Worm (Caenorhabditis elegans) whole organism, L2 larva: ENCODE data around the gene F56C3.8.

Experiments
- C34F6.9 ChIP-seq: fragments of 150-350 bp; optimal IDR thresholded peaks from 2 replicates; lab custom pipeline; 2014; ENCODE audit warnings: missing biosample characterization, missing genetic modification characterization
- R02D3.7 ChIP-seq: fragments of 150-350 bp; optimal IDR thresholded peaks from 2 replicates; lab custom pipeline; 2014; ENCODE audit warnings: missing biosample characterization, missing genetic modification characterization
- Y55F3AM.14 ChIP-seq: fragments of 200-800 bp; sonication (Bioruptor generic); optimal IDR thresholded peaks from 2 replicates; lab custom pipeline; 2018; ENCODE audit warnings: mild to moderate bottlenecking, missing genetic modification characterization, missing compliant biosample characterization
- ZK546.5 ChIP-seq: sonication (generic microtip); optimal IDR thresholded peaks from 2 replicates; lab custom pipeline; 2017; ENCODE audit warnings: missing biosample characterization, missing genetic modification characterization
- alr-1 ChIP-seq: fragments of 150-350 bp; optimal IDR thresholded peaks from 2 replicates; lab custom pipeline; 2014; ENCODE audit warnings: missing biosample characterization, missing genetic modification characterization
- aly-2 ChIP-seq: fragments of 150-350 bp; optimal IDR thresholded peaks from 2 replicates; lab custom pipeline; 2014; ENCODE audit warnings: missing biosample characterization, missing genetic modification characterization
- ama-1 ChIP-seq: fragments of 150-350 bp; optimal IDR thresholded peaks from 2 replicates; lab custom pipeline; 2018; ENCODE audit warnings: inconsistent platforms
- ceh-16 ChIP-seq: fragments of 150-350 bp; optimal IDR thresholded peaks from 2 replicates; lab custom pipeline; 2014; ENCODE audit warnings: missing biosample characterization, missing genetic modification characterization
- dmd-4 ChIP-seq: sonication (generic microtip); optimal IDR thresholded peaks from 2 replicates; lab custom pipeline; 2017; ENCODE audit warnings: missing biosample characterization, missing genetic modification characterization
- egl-27 ChIP-seq: sonication (generic microtip); optimal IDR thresholded peaks from 3 replicates; lab custom pipeline; 2017; ENCODE audit warnings: missing biosample characterization, missing genetic modification reagents, missing genetic modification characterization
- elt-1 ChIP-seq: fragments of 150-350 bp; optimal IDR thresholded peaks from 2 replicates; lab custom pipeline; 2014; ENCODE audit warnings: missing biosample characterization, missing genetic modification characterization
- elt-3 ChIP-seq: sonication (generic microtip); optimal IDR thresholded peaks from 2 replicates; lab custom pipeline; 2017; ENCODE audit warnings: missing biosample characterization, missing genetic modification characterization
- fos-1 ChIP-seq: fragments of 150-350 bp; optimal IDR thresholded peaks from 2 replicates; lab custom pipeline; 2014; ENCODE audit warnings: missing biosample characterization, missing genetic modification characterization
- gmeb-1 ChIP-seq: fragments of 150-350 bp; optimal IDR thresholded peaks from 2 replicates; lab custom pipeline; 2014; ENCODE audit warnings: missing biosample characterization, missing genetic modification characterization
- lin-13 ChIP-seq: fragments of 150-350 bp; optimal IDR thresholded peaks from 2 replicates; lab custom pipeline; 2014; ENCODE audit warnings: missing biosample characterization, missing genetic modification reagents, missing genetic modification characterization
- lin-39 ChIP-seq: fragments of 150-350 bp; optimal IDR thresholded peaks from 2 replicates; lab custom pipeline; 2014; ENCODE audit warnings: missing biosample characterization, missing genetic modification reagents, missing genetic modification characterization
- lsy-2 ChIP-seq, 2 experiments: fragments of 150-350 bp in 1 of 2; sonication (generic microtip) in 1 of 2; optimal IDR thresholded peaks; 2 replicates each; lab custom pipeline; 2014 to 2017; ENCODE audit warnings: missing biosample characterization in 2 of 2, missing genetic modification characterization in 2 of 2
- mab-5 ChIP-seq: fragments of 150-350 bp; optimal IDR thresholded peaks from 2 replicates; lab custom pipeline; 2014; ENCODE audit warnings: missing biosample characterization, missing genetic modification characterization
- mdl-1 ChIP-seq, 2 experiments: fragments of 150-350 bp in 1 of 2; sonication (generic microtip) in 1 of 2; optimal IDR thresholded peaks; 2 replicates each; lab custom pipeline; 2017; ENCODE audit warnings: missing biosample characterization in 2 of 2, missing genetic modification characterization in 2 of 2
- nhr-10 ChIP-seq: sonication (generic microtip); optimal IDR thresholded peaks from 2 replicates; lab custom pipeline; 2017; ENCODE audit warnings: missing biosample characterization, missing genetic modification characterization
- nhr-129 ChIP-seq: fragments of 150-350 bp; optimal IDR thresholded peaks from 2 replicates; lab custom pipeline; 2014; ENCODE audit warnings: missing biosample characterization, missing genetic modification characterization
- nhr-237 ChIP-seq: fragments of 150-350 bp; optimal IDR thresholded peaks from 2 replicates; lab custom pipeline; 2014; ENCODE audit warnings: missing biosample characterization, missing genetic modification characterization
- nhr-25 ChIP-seq: fragments of 150-350 bp; sonication (generic microtip); optimal IDR thresholded peaks from 3 replicates; lab custom pipeline; 2014; ENCODE audit warnings: missing biosample characterization, missing genetic modification characterization
- nhr-6 ChIP-seq: fragments of 150-350 bp; optimal IDR thresholded peaks from 2 replicates; lab custom pipeline; 2014; ENCODE audit warnings: missing biosample characterization, missing genetic modification characterization
- peb-1 ChIP-seq: fragments of 150-350 bp; optimal IDR thresholded peaks from 2 replicates; lab custom pipeline; 2014; ENCODE audit warnings: missing biosample characterization, missing genetic modification characterization
- sem-4 ChIP-seq: fragments of 150-350 bp; optimal IDR thresholded peaks from 2 replicates; lab custom pipeline; 2014; ENCODE audit warnings: missing biosample characterization, missing genetic modification reagents, missing genetic modification characterization
- skn-1 ChIP-seq: sonication (generic microtip); optimal IDR thresholded peaks from 2 replicates; lab custom pipeline; 2017; ENCODE audit warnings: missing biosample characterization, missing genetic modification characterization
- sma-3 ChIP-seq: sonication (generic microtip); optimal IDR thresholded peaks from 2 replicates; lab custom pipeline; 2016; ENCODE audit warnings: missing genetic modification reagents, missing genetic modification characterization, missing compliant biosample characterization
- sma-9 ChIP-seq, 2 experiments: fragments of 150-350 bp in 1 of 2; sonication (generic microtip) in 1 of 2; optimal IDR thresholded peaks; 2 replicates each; lab custom pipeline; 2014 to 2016; ENCODE audit warnings: missing genetic modification characterization in 2 of 2, mild to moderate bottlenecking in 1 of 2, missing biosample characterization in 1 of 2, missing compliant biosample characterization in 1 of 2, missing genetic modification reagents in 1 of 2, moderate library complexity in 1 of 2
- snpc-4 ChIP-seq: fragments of 150-350 bp; optimal IDR thresholded peaks from 2 replicates; lab custom pipeline; 2014; ENCODE audit warnings: missing biosample characterization, missing genetic modification characterization
- unc-55 ChIP-seq: fragments of 150-350 bp; sonication (generic microtip); optimal IDR thresholded peaks from 3 replicates; lab custom pipeline; 2014; ENCODE audit warnings: missing biosample characterization, missing genetic modification reagents, missing genetic modification characterization
- unc-62 ChIP-seq: fragments of 150-350 bp; optimal IDR thresholded peaks from 2 replicates; lab custom pipeline; 2014; ENCODE audit warnings: missing biosample characterization, missing genetic modification reagents, missing genetic modification characterization
- ztf-11 ChIP-seq: sonication (generic microtip); optimal IDR thresholded peaks from 2 replicates; lab custom pipeline; 2017; ENCODE audit warnings: missing biosample characterization, missing genetic modification characterization
- ztf-4 ChIP-seq: fragments of 150-350 bp; optimal IDR thresholded peaks from 2 replicates; lab custom pipeline; 2014; ENCODE audit warnings: missing biosample characterization, missing genetic modification characterization

The F56C3.8 gene

ce11 chrX:1379391-1379790 is 5.0 kb downstream of the F56C3.8 start (continued):
- TF ChIP-seq lin-39 (tag; lab: Kevin White, UChicago) (no peak), sem-4 (peak; percentile 10), dmd-4 (tag; lab: Kevin White, UChicago) (no peak), peb-1 (tag; lab: Kevin White, UChicago) (no peak), mab-5 (tag; lab: Kevin White, UChicago) (no peak), mdl-1 (tag; optimal IDR thresholded peaks at IDR 0.05; lab: Kevin White, UChicago) (peak in 1 of 2 experiments; percentile 33), R02D3.7 (tag; lab: Kevin White, UChicago) (no peak), egl-27 (tag; lab: Kevin White, UChicago) (no peak), nhr-10 (no peak), nhr-6 (tag; lab: Kevin White, UChicago) (no peak), elt-1 (tag; lab: Kevin White, UChicago) (no peak)
- TF ChIP-seq, all 48 proteins: peak for 18

- TF ChIP-seq ZK546.5 (no peak), snpc-4 (tag; lab: Kevin White, UChicago) (peak; percentile 11), unc-55 (GFP tag; lab: Kevin White, UChicago) (no peak), mab-5 (tag; lab: Kevin White, UChicago) (no peak), fos-1 (tag; lab: Kevin White, UChicago) (no peak), lin-39 (tag; lab: Kevin White, UChicago) (no peak)
These were observed 12.0 kb downstream of the F56C3.8 start for ce11 chrX:1372464-1372863.

ce11 chrX:1371688-1372087 is 12.8 kb downstream of the F56C3.8 start, which contains the start of gene fbxa-190:
fbxa-190 (plus strand) TSS chrX:1372012.
- TF ChIP-seq mdl-1 (tag; optimal IDR thresholded peaks at IDR 0.05; lab: Kevin White, UChicago), result no peak
- TF ChIP-seq C34F6.9 (tag; lab: Kevin White, UChicago), result no peak
- TF ChIP-seq fos-1 (tag; lab: Kevin White, UChicago), result peak; percentile 72
- TF ChIP-seq sma-9 (GFP tag; optimal IDR thresholded peaks at IDR 0.05; lab: Kevin White, UChicago), result peak; percentile 49
- TF ChIP-seq sma-9 (tag; optimal IDR thresholded peaks at IDR 0.05; lab: Kevin White, UChicago), result no peak
- TF ChIP-seq lsy-2 (tag; optimal IDR thresholded peaks at IDR 0.05; lab: Kevin White, UChicago), result no peak
- TF ChIP-seq ceh-16 (tag; lab: Kevin White, UChicago), result no peak
- no peak for TF ChIP-seq nhr-25 (tag; lab: Kevin White, UChicago)
- TF ChIP-seq aly-2 (tag; lab: Kevin White, UChicago), result no peak
- TF ChIP-seq elt-3 (tag; lab: Kevin White, UChicago), result no peak

ce11 chrX:1370736-1371281 is 13.6 kb downstream of the F56C3.8 start, which contains the start of gene F56C3.7:
F56C3.7 (minus strand) TSS chrX:1370786.
- no peak for TF ChIP-seq unc-55 (GFP tag; lab: Kevin White, UChicago)
- TF ChIP-seq egl-27 (tag; lab: Kevin White, UChicago), result no peak
- no peak for TF ChIP-seq skn-1 (tag; lab: Kevin White, UChicago)
- no peak for TF ChIP-seq nhr-6 (tag; lab: Kevin White, UChicago)
- TF ChIP-seq gmeb-1 (tag; lab: Kevin White, UChicago), result peak; percentile 4

- no peak for TF ChIP-seq ztf-11 (tag; lab: Kevin White, UChicago)
- TF ChIP-seq alr-1 (tag; lab: Kevin White, UChicago), result no peak
- no peak for TF ChIP-seq Y55F3AM.14
- no peak for TF ChIP-seq unc-62 (GFP tag; lab: Kevin White, UChicago)
- no peak for TF ChIP-seq ama-1 (lab: Kevin White, UChicago)
- TF ChIP-seq mab-5 (tag; lab: Kevin White, UChicago), result no peak
- no peak for TF ChIP-seq lin-13
- TF ChIP-seq C34F6.9 (tag; lab: Kevin White, UChicago), result no peak
These were observed 17.0 kb downstream of the F56C3.8 start, which contains the start of gene dgn-2 for ce11 chrX:1367416-1367815. dgn-2 (minus strand) TSS chrX:1367516.

- no peak for TF ChIP-seq sem-4
- TF ChIP-seq ztf-11 (tag; lab: Kevin White, UChicago), result no peak
- no peak for TF ChIP-seq unc-62 (GFP tag; lab: Kevin White, UChicago)
- TF ChIP-seq mab-5 (tag; lab: Kevin White, UChicago), result no peak
- TF ChIP-seq egl-27 (tag; lab: Kevin White, UChicago), result no peak
- TF ChIP-seq nhr-237 (tag; lab: Kevin White, UChicago), result no peak
- TF ChIP-seq ZK546.5, result no peak
- no peak for TF ChIP-seq nhr-129 (tag; lab: Kevin White, UChicago)
- TF ChIP-seq sma-3 (GFP tag; lab: Kevin White, UChicago), result no peak
- no peak for TF ChIP-seq ztf-4 (tag; lab: Kevin White, UChicago)
- TF ChIP-seq nhr-25 (tag; lab: Kevin White, UChicago), result no peak
- TF ChIP-seq mdl-1 (tag; optimal IDR thresholded peaks at IDR 0.05; lab: Kevin White, UChicago), result no peak
- TF ChIP-seq fos-1 (tag; lab: Kevin White, UChicago), result no peak
- no peak for TF ChIP-seq unc-55 (GFP tag; lab: Kevin White, UChicago)
- TF ChIP-seq C34F6.9 (tag; lab: Kevin White, UChicago), result no peak
These were observed 23.8 kb downstream of the F56C3.8 start, which contains the start of gene F56C3.4 for ce11 chrX:1360631-1361030. F56C3.4 (minus strand) TSS chrX:1360731.
